Fruit fly (Drosophila melanogaster) whole organism, embryonic: ENCODE measurements around the gene CG43319.

Experiments
- CG12071 ChIP-seq: fragments of 200-800 bp; sonication (Bioruptor generic); optimal IDR thresholded peaks from 3 replicates; lab custom pipeline; 2018; ENCODE audit warnings: missing biosample characterization, mild to moderate bottlenecking, missing genetic modification characterization
- CG12391 ChIP-seq: fragments of 200-800 bp; sonication (Bioruptor generic); optimal IDR thresholded peaks from 3 replicates; lab custom pipeline; 2018; ENCODE audit warnings: missing biosample characterization, mild to moderate bottlenecking, missing genetic modification characterization, moderate library complexity
- CG17186 ChIP-seq: fragments of 200-800 bp; sonication (Bioruptor generic); optimal IDR thresholded peaks from 3 replicates; lab custom pipeline; 2017; ENCODE audit warnings: missing biosample characterization, missing genetic modification reagents, missing genetic modification characterization
- CG3847 ChIP-seq: fragments of 200-800 bp; sonication (Bioruptor generic); IDR thresholded peaks from 2 replicates; pipeline ENCODE4 v1.3.6; 2022; ENCODE audit warnings: missing biosample characterization, missing genetic modification characterization
- CG9437 ChIP-seq: fragments of 200-800 bp; sonication (Bioruptor generic); optimal IDR thresholded peaks from 2 replicates; lab custom pipeline; 2018; ENCODE audit warnings: missing biosample characterization, mild to moderate bottlenecking, missing genetic modification characterization
- Usf ChIP-seq: fragments of 200-800 bp; sonication (Bioruptor generic); optimal IDR thresholded peaks from 2 replicates; lab custom pipeline; 2017; ENCODE audit warnings: missing genotype, missing biosample characterization, missing genetic modification characterization
- az2 ChIP-seq: fragments of 200-800 bp; sonication (Bioruptor generic); optimal IDR thresholded peaks from 3 replicates; lab custom pipeline; 2016; ENCODE audit warnings: missing biosample characterization, missing genetic modification characterization
- tup ChIP-seq: fragments of 200-800 bp; sonication (Bioruptor generic); optimal IDR thresholded peaks from 2 replicates; lab custom pipeline; 2016; ENCODE audit warnings: missing biosample characterization, mild to moderate bottlenecking, missing genetic modification characterization, moderate library complexity

dm6 chr3R:27679019-27679418 lies 15.1 kb upstream of the CG43319 start, which contains the start of gene CG12883:
- no peak for TF ChIP-seq CG12071 (GFP tag; lab: Kevin White, UChicago)
- no peak for TF ChIP-seq az2 (GFP tag; lab: Kevin White, UChicago)
- no peak for TF ChIP-seq Usf
- TF ChIP-seq CG9437 (GFP tag; lab: Kevin White, UChicago), result no peak
- TF ChIP-seq CG3847, result no peak
- TF ChIP-seq CG17186, result no peak
- no peak for TF ChIP-seq tup
- TF ChIP-seq CG12391 (tag; lab: Kevin White, UChicago), result no peak
